Fruit fly (Drosophila melanogaster): ENCODE results near the gene CG31869.

Gene CG31869

dm6 chr2L:10767597-10768188, 33.2 kb downstream of the CG31869 start, which contains the start of gene Ubc2 (continued):
- TF ChIP-seq CG3726 (GFP tag; IDR thresholded peaks at IDR 0.05) (no peak), lov (optimal IDR thresholded peaks at IDR 0.05) (no peak), lov (GFP tag; IDR thresholded peaks at IDR 0.05) (no peak), CG6813 (GFP tag; optimal IDR thresholded peaks at IDR 0.05) (no peak), CG31224 (GFP tag; IDR thresholded peaks at IDR 0.05) (no peak), NC2β (GFP tag; optimal IDR thresholded peaks at IDR 0.05) (peak; percentile 60), Dref (GFP tag; IDR thresholded peaks at IDR 0.05) (peak; percentile 94), CG3065 (GFP tag; optimal IDR thresholded peaks at IDR 0.05) (no peak), ara (GFP tag; IDR thresholded peaks at IDR 0.05) (no peak), CHES-1-like (GFP tag; optimal IDR thresholded peaks at IDR 0.05) (peak; percentile 33), CG4328 (GFP tag; optimal IDR thresholded peaks at IDR 0.05) (no peak), Dp (GFP tag; optimal IDR thresholded peaks at IDR 0.05) (peak; percentile 69), mirr (GFP tag; optimal IDR thresholded peaks at IDR 0.05) (no peak), CG10274 (GFP tag; optimal IDR thresholded peaks at IDR 0.05) (no peak), fu2 (GFP tag; optimal IDR thresholded peaks at IDR 0.05) (peak; percentile 5), esg (GFP tag; conservative IDR thresholded peaks at IDR 0.05) (no peak), eve (GFP tag; optimal IDR thresholded peaks at IDR 0.05) (no peak), dmrt11E (tag; optimal IDR thresholded peaks at IDR 0.05) (no peak), Blimp-1 (GFP tag; optimal IDR thresholded peaks at IDR 0.05) (no peak), Mad (GFP tag; optimal IDR thresholded peaks at IDR 0.05) (peak; percentile 22), Sin3A (optimal IDR thresholded peaks at IDR 0.05) (peak; percentile 40), CG18764 (GFP tag; optimal IDR thresholded peaks at IDR 0.05) (no peak), Med (GFP tag) (peak; percentile 93), CG1603 (tag; optimal IDR thresholded peaks at IDR 0.05) (peak; percentile 69), Antp (GFP tag; optimal IDR thresholded peaks at IDR 0.05) (peak; percentile 44), CG32532 (GFP tag; IDR thresholded peaks at IDR 0.05) (peak; percentile 49), ab (GFP tag; optimal IDR thresholded peaks at IDR 0.05) (no peak), tgo (GFP tag; IDR thresholded peaks at IDR 0.05) (no peak), seq (GFP tag; IDR thresholded peaks at IDR 0.05) (0 out of 2 replicates have a peak, but pooled peaks have one; percentile 7), CG12391 (tag; optimal IDR thresholded peaks at IDR 0.05) (peak; percentile 0), Scr (GFP tag; IDR thresholded peaks at IDR 0.05; ENCODE audit: partially characterized antibody) (peak; percentile 84), fd96Cb (tag; optimal IDR thresholded peaks at IDR 0.05) (no peak), klu (GFP tag; IDR thresholded peaks at IDR 0.05) (no peak), trh (GFP tag; optimal IDR thresholded peaks at IDR 0.05) (no peak), CG16779 (GFP tag; IDR thresholded peaks at IDR 0.05) (no peak), CG1647 (GFP tag; optimal IDR thresholded peaks at IDR 0.05) (no peak), unpg (GFP tag; optimal IDR thresholded peaks at IDR 0.05) (no peak), row (GFP tag; IDR thresholded peaks at IDR 0.05) (peak; percentile 57), CG10267 (tag; optimal IDR thresholded peaks at IDR 0.05) (peak; percentile 55), btn (GFP tag; optimal IDR thresholded peaks at IDR 0.05) (no peak), dimm (GFP tag; IDR thresholded peaks at IDR 0.05) (no peak), CG12236 (GFP tag; optimal IDR thresholded peaks at IDR 0.05) (no peak), dan (GFP tag; IDR thresholded peaks at IDR 0.05) (no peak), CG7372 (GFP tag; IDR thresholded peaks at IDR 0.05) (no peak), dpn (GFP tag; optimal IDR thresholded peaks at IDR 0.05) (peak in 1 of 2 experiments; percentile 47), CG2120 (GFP tag; optimal IDR thresholded peaks at IDR 0.05) (peak; percentile 66), HLH54F (GFP tag; optimal IDR thresholded peaks at IDR 0.05) (peak; percentile 20), Deaf1 (tag; optimal IDR thresholded peaks at IDR 0.05) (no peak), CG15269 (tag; optimal IDR thresholded peaks at IDR 0.05) (no peak), C15 (GFP tag; IDR thresholded peaks at IDR 0.05) (no peak), CG15514 (GFP tag; optimal IDR thresholded peaks at IDR 0.05) (peak; percentile 70), CG6791 (GFP tag; IDR thresholded peaks at IDR 0.05; ENCODE audit: partially characterized antibody) (peak; percentile 85)
